Worm (Caenorhabditis elegans) whole organism, L4 larva: ENCODE results near the gene C50B8.5.

Experiments used
- F26F4.8 ChIP-seq: fragments of 200-800 bp; sonication (Bioruptor generic); conservative IDR thresholded peaks from 2 replicates; pipeline ENCODE4 v1.3.6; 2022; ENCODE audit warnings: missing genetic modification characterization, missing compliant biosample characterization
- F37D6.2 ChIP-seq: sonication (generic microtip); optimal IDR thresholded peaks from 2 replicates; lab custom pipeline; 2016; ENCODE audit warnings: mild to moderate bottlenecking, missing genetic modification characterization, missing compliant biosample characterization
- F44E2.7 ChIP-seq: fragments of 200-800 bp; sonication (Bioruptor generic); IDR thresholded peaks from 2 replicates; pipeline ENCODE4 v2.1.2; 2022; ENCODE audit warnings: missing genetic modification characterization, missing compliant biosample characterization
- F49E8.2 ChIP-seq: sonication (generic microtip); optimal IDR thresholded peaks from 2 replicates; lab custom pipeline; 2016; ENCODE audit warnings: missing compliant biosample characterization, mild to moderate bottlenecking, missing genetic modification characterization, borderline replicate concordance
- Y105C5A.15 ChIP-seq: fragments of 200-800 bp; sonication (Bioruptor generic); IDR thresholded peaks from 2 replicates; pipeline ENCODE4 v1.3.6; 2022; ENCODE audit warnings: missing genetic modification characterization, missing compliant biosample characterization
- Y48G9A.11 ChIP-seq: fragments of 200-800 bp; sonication (Bioruptor generic); IDR thresholded peaks from 2 replicates; pipeline ENCODE4 v1.3.6; 2022; ENCODE audit warnings: missing genetic modification reagents, missing genetic modification characterization, missing compliant biosample characterization
- Y5F2A.4 ChIP-seq: fragments of 200-800 bp; sonication (Bioruptor generic); optimal IDR thresholded peaks from 2 replicates; lab custom pipeline; 2018; ENCODE audit warnings: mild to moderate bottlenecking, missing genetic modification characterization, missing compliant biosample characterization
- ZK337.2 ChIP-seq: fragments of 200-800 bp; sonication (Bioruptor generic); IDR thresholded peaks from 2 replicates; pipeline ENCODE4 v1.3.6; 2022; ENCODE audit warnings: missing genetic modification reagents, missing genetic modification characterization, missing compliant biosample characterization
- aha-1 ChIP-seq: fragments of 150-350 bp; peaks from one replicate; lab custom pipeline; 2014; ENCODE audit warnings: missing biosample characterization, missing genetic modification characterization
- ceh-32 ChIP-seq: sonication (generic microtip); optimal IDR thresholded peaks from 2 replicates; lab custom pipeline; 2016; ENCODE audit warnings: mild to moderate bottlenecking, missing genetic modification characterization, missing compliant biosample characterization; ENCODE audit not compliant: poor library complexity
- ceh-44 ChIP-seq: fragments of 200-800 bp; sonication (Bioruptor generic); IDR thresholded peaks from 2 replicates; pipeline ENCODE4 v1.3.6; 2022; ENCODE audit warnings: missing genetic modification reagents, missing genetic modification characterization, missing compliant biosample characterization
- ceh-62 ChIP-seq: sonication (generic microtip); optimal IDR thresholded peaks from 2 replicates; lab custom pipeline; 2017; ENCODE audit warnings: missing biosample characterization, missing genetic modification characterization
- daf-12 ChIP-seq: fragments of 150-350 bp; optimal IDR thresholded peaks from 2 replicates; lab custom pipeline; 2014; ENCODE audit warnings: missing biosample characterization, missing genetic modification reagents, missing genetic modification characterization
- daf-16 ChIP-seq, 3 experiments: sonication (generic microtip); optimal IDR thresholded peaks; 2 replicates each; lab custom pipeline; 2016 to 2017; ENCODE audit warnings: missing genetic modification characterization in 3 of 3, missing genetic modification reagents in 3 of 3, mild to moderate bottlenecking in 2 of 3, missing compliant biosample characterization in 2 of 3, missing biosample characterization in 1 of 3, moderate library complexity in 1 of 3
- dmd-6 ChIP-seq: fragments of 200-800 bp; sonication (Bioruptor generic); IDR thresholded peaks from 2 replicates; pipeline ENCODE4 v1.3.6; 2022; ENCODE audit warnings: missing genetic modification reagents, missing genetic modification characterization, missing compliant biosample characterization
- duxl-1 ChIP-seq: sonication (generic microtip); optimal IDR thresholded peaks from 2 replicates; lab custom pipeline; 2016; ENCODE audit warnings: mild to moderate bottlenecking, missing genetic modification characterization, moderate library complexity, missing compliant biosample characterization; ENCODE audit not compliant: poor library complexity
- egl-43 ChIP-seq: fragments of 200-800 bp; sonication (Bioruptor generic); IDR thresholded peaks from 2 replicates; pipeline ENCODE4 v1.3.6; 2022; ENCODE audit warnings: missing genetic modification reagents, missing genetic modification characterization, missing compliant biosample characterization
- hlh-11 ChIP-seq: fragments of 200-800 bp; sonication (Bioruptor generic); optimal IDR thresholded peaks from 2 replicates; lab custom pipeline; 2018; ENCODE audit warnings: mild to moderate bottlenecking, missing genetic modification characterization, missing compliant biosample characterization
- hlh-30 ChIP-seq: sonication (generic microtip); optimal IDR thresholded peaks from 2 replicates; lab custom pipeline; 2017; ENCODE audit warnings: antibody characterized with exemption, mild to moderate bottlenecking, missing genetic modification characterization, missing compliant biosample characterization; ENCODE audit not compliant: insufficient read depth
- hmg-1.1 ChIP-seq: fragments of 200-800 bp; sonication (Bioruptor generic); IDR thresholded peaks from 2 replicates; pipeline ENCODE4 v1.3.6; 2022; ENCODE audit warnings: missing genetic modification reagents, missing genetic modification characterization, missing compliant biosample characterization
- lin-39 ChIP-seq: fragments of 150-350 bp; optimal IDR thresholded peaks from 2 replicates; lab custom pipeline; 2014; ENCODE audit warnings: missing biosample characterization, missing genetic modification reagents, missing genetic modification characterization
- madf-9 ChIP-seq: fragments of 200-800 bp; sonication (Bioruptor generic); conservative IDR thresholded peaks from 2 replicates; pipeline ENCODE4 v1.3.6; 2022; ENCODE audit warnings: missing genetic modification reagents, missing genetic modification characterization, missing compliant biosample characterization
- mdl-1 ChIP-seq, 2 experiments: fragments of 150-350 bp in 1 of 2; sonication (generic microtip) in 1 of 2; optimal IDR thresholded peaks; 2 replicates each; lab custom pipeline; 2014 to 2017; ENCODE audit warnings: missing biosample characterization in 2 of 2, missing genetic modification characterization in 2 of 2
- mep-1 ChIP-seq: fragments of 150-350 bp; sonication (generic microtip); optimal IDR thresholded peaks from 3 replicates; lab custom pipeline; 2014; ENCODE audit warnings: missing biosample characterization, missing genetic modification characterization
- mxl-3 ChIP-seq: fragments of 200-800 bp; sonication (Bioruptor generic); optimal IDR thresholded peaks from 2 replicates; lab custom pipeline; 2018; ENCODE audit warnings: mild to moderate bottlenecking, missing genetic modification characterization, missing compliant biosample characterization
- nhr-102 ChIP-seq: sonication (generic microtip); optimal IDR thresholded peaks from 2 replicates; lab custom pipeline; 2016; ENCODE audit warnings: mild to moderate bottlenecking, missing genetic modification characterization, moderate library complexity, missing compliant biosample characterization
- nhr-237 ChIP-seq: sonication (generic microtip); optimal IDR thresholded peaks from 2 replicates; lab custom pipeline; 2017; ENCODE audit warnings: missing biosample characterization, missing genetic modification characterization
- nhr-28 ChIP-seq: fragments of 150-350 bp; optimal IDR thresholded peaks from 2 replicates; lab custom pipeline; 2014; ENCODE audit warnings: missing biosample characterization, missing genetic modification characterization
- nhr-41 ChIP-seq: fragments of 200-800 bp; sonication (Bioruptor generic); IDR thresholded peaks from 2 replicates; pipeline ENCODE4 v1.3.6; 2022; ENCODE audit warnings: missing genetic modification reagents, missing genetic modification characterization, missing compliant biosample characterization
- nhr-6 ChIP-seq: fragments of 150-350 bp; optimal IDR thresholded peaks from 2 replicates; lab custom pipeline; 2014; ENCODE audit warnings: missing biosample characterization, missing genetic modification characterization
- nhr-76 ChIP-seq: fragments of 150-350 bp; optimal IDR thresholded peaks from 2 replicates; lab custom pipeline; 2014; ENCODE audit warnings: missing biosample characterization, missing genetic modification characterization
- nhr-77 ChIP-seq: fragments of 150-350 bp; optimal IDR thresholded peaks from 2 replicates; lab custom pipeline; 2014; ENCODE audit warnings: missing biosample characterization, missing genetic modification characterization
- pqm-1 ChIP-seq: sonication (generic microtip); optimal IDR thresholded peaks from 2 replicates; lab custom pipeline; 2017; ENCODE audit warnings: missing biosample characterization, missing genetic modification characterization
- rbr-2 ChIP-seq: sonication (generic microtip); optimal IDR thresholded peaks from 2 replicates; lab custom pipeline; 2016; ENCODE audit warnings: missing genotype, missing genetic modification characterization, missing compliant biosample characterization
- saeg-2 ChIP-seq: fragments of 200-800 bp; sonication (Bioruptor generic); IDR thresholded peaks from 2 replicates; pipeline ENCODE4 v1.3.6; 2022; ENCODE audit warnings: missing genetic modification reagents, missing genetic modification characterization, missing compliant biosample characterization
- sdz-12 ChIP-seq: fragments of 200-800 bp; sonication (Bioruptor generic); optimal IDR thresholded peaks from 2 replicates; lab custom pipeline; 2018; ENCODE audit warnings: mild to moderate bottlenecking, missing genetic modification characterization, missing compliant biosample characterization
- set-16 ChIP-seq: fragments of 200-800 bp; sonication (Bioruptor generic); IDR thresholded peaks from 2 replicates; pipeline ENCODE4 v1.3.6; 2022; ENCODE audit warnings: missing genetic modification reagents, missing genetic modification characterization, missing compliant biosample characterization
- snpc-1.2 ChIP-seq: fragments of 200-800 bp; sonication (Bioruptor generic); IDR thresholded peaks from 2 replicates; pipeline ENCODE4 v1.3.6; 2022; ENCODE audit warnings: missing genetic modification reagents, missing genetic modification characterization, missing compliant biosample characterization
- snpc-4 ChIP-seq: fragments of 150-350 bp; optimal IDR thresholded peaks from 2 replicates; lab custom pipeline; 2014; ENCODE audit warnings: missing biosample characterization, missing genetic modification characterization
- spr-1 ChIP-seq: sonication (generic microtip); optimal IDR thresholded peaks from 2 replicates; lab custom pipeline; 2016; ENCODE audit warnings: mild to moderate bottlenecking, missing genetic modification characterization, missing compliant biosample characterization
- tag-97 ChIP-seq: fragments of 200-800 bp; sonication (Bioruptor generic); IDR thresholded peaks from 2 replicates; pipeline ENCODE4 v1.3.6; 2022; ENCODE audit warnings: missing genetic modification characterization, missing compliant biosample characterization
- unc-130 ChIP-seq: sonication (generic microtip); optimal IDR thresholded peaks from 2 replicates; lab custom pipeline; 2016; ENCODE audit warnings: missing genetic modification reagents, missing genetic modification characterization, missing compliant biosample characterization
- vab-7 ChIP-seq: fragments of 200-800 bp; sonication (Bioruptor generic); IDR thresholded peaks from 2 replicates; pipeline ENCODE4 v1.3.6; 2022; ENCODE audit warnings: missing genetic modification reagents, missing genetic modification characterization, missing compliant biosample characterization
- zag-1 ChIP-seq: fragments of 150-350 bp; optimal IDR thresholded peaks from 2 replicates; lab custom pipeline; 2014; ENCODE audit warnings: missing biosample characterization, missing genetic modification characterization
- zfp-2 ChIP-seq: sonication (generic microtip); optimal IDR thresholded peaks from 2 replicates; lab custom pipeline; 2016; ENCODE audit warnings: mild to moderate bottlenecking, missing genetic modification characterization, missing compliant biosample characterization
- zip-2 ChIP-seq: fragments of 150-350 bp; optimal IDR thresholded peaks from 2 replicates; lab custom pipeline; 2014; ENCODE audit warnings: missing biosample characterization, missing genetic modification characterization
- ztf-11 ChIP-seq: fragments of 150-350 bp; optimal IDR thresholded peaks from 2 replicates; lab custom pipeline; 2014; ENCODE audit warnings: missing biosample characterization, missing genetic modification characterization
- ztf-7 ChIP-seq: fragments of 150-350 bp; optimal IDR thresholded peaks from 2 replicates; lab custom pipeline; 2014; ENCODE audit warnings: missing biosample characterization, missing genetic modification characterization

Gene C50B8.5

ce11 chrV:13571714-13572258 is 9.0 kb upstream of the C50B8.5 start, which contains the start of gene C50B8.4 (continued):
- TF ChIP-seq dmd-6 (GFP tag; lab: Robert Waterston, UW), result peak; percentile 26; the same call in 1 of the 2 replicates
- peak; percentile 28 for TF ChIP-seq nhr-77 (tag; lab: Kevin White, UChicago)
- no peak for TF ChIP-seq zfp-2
- no peak for TF ChIP-seq unc-130 (GFP tag; lab: Kevin White, UChicago)
- peak; percentile 39 for TF ChIP-seq nhr-28
- no peak for TF ChIP-seq daf-16 (GFP tag; optimal IDR thresholded peaks at IDR 0.05; lab: Kevin White, UChicago)
- TF ChIP-seq daf-16 (tag; optimal IDR thresholded peaks at IDR 0.05; lab: Kevin White, UChicago), result peak; percentile 84
- peak; percentile 63 for TF ChIP-seq hlh-30 (tag; lab: Kevin White, UChicago)
- no peak for TF ChIP-seq egl-43
- no peak for TF ChIP-seq zip-2 (tag; lab: Kevin White, UChicago)
- no peak for TF ChIP-seq Y105C5A.15 (GFP tag; lab: Robert Waterston, UW)
- peak; percentile 95 for TF ChIP-seq aha-1
- TF ChIP-seq, all 104 proteins: peak for 12

- no peak for TF ChIP-seq vab-7 (GFP tag; lab: Robert Waterston, UW)
- no peak for TF ChIP-seq nhr-28
- no peak for TF ChIP-seq ceh-44 (GFP tag; lab: Robert Waterston, UW)
- TF ChIP-seq ZK337.2, result no peak
- no peak for TF ChIP-seq F26F4.8 (GFP tag; lab: Robert Waterston, UW)
- TF ChIP-seq F49E8.2, result no peak
- peak; percentile 10 for TF ChIP-seq nhr-6 (tag; lab: Kevin White, UChicago)
- no peak for TF ChIP-seq snpc-4
- no peak for TF ChIP-seq lin-39
- no peak for TF ChIP-seq nhr-41 (GFP tag; lab: Robert Waterston, UW)
- TF ChIP-seq duxl-1 (tag; lab: Kevin White, UChicago), result no peak
- TF ChIP-seq madf-9 (GFP tag; lab: Robert Waterston, UW), result 0 out of 2 replicates have a peak, but pooled peaks have one; percentile 28
- no peak for TF ChIP-seq mdl-1 (tag; optimal IDR thresholded peaks at IDR 0.05; lab: Kevin White, UChicago)
- no peak for TF ChIP-seq ceh-32 (tag; lab: Kevin White, UChicago)
- TF ChIP-seq saeg-2 (GFP tag; lab: Robert Waterston, UW), result no peak
- no peak for TF ChIP-seq F37D6.2 (tag; lab: Kevin White, UChicago)
- no peak for TF ChIP-seq Y5F2A.4 (GFP tag; lab: Kevin White, UChicago)
These were observed 4.9 kb upstream of the C50B8.5 start for ce11 chrV:13575866-13576265.

- TF ChIP-seq pqm-1 (tag; lab: Kevin White, UChicago), result peak; percentile 66
- TF ChIP-seq Y5F2A.4 (GFP tag; lab: Kevin White, UChicago), result no peak
- no peak for TF ChIP-seq madf-9 (GFP tag; lab: Robert Waterston, UW)
- TF ChIP-seq tag-97, result no peak
- TF ChIP-seq zag-1 (tag; lab: Kevin White, UChicago), result no peak
- TF ChIP-seq nhr-102 (tag; lab: Kevin White, UChicago), result no peak
- TF ChIP-seq snpc-1.2, result no peak
- TF ChIP-seq set-16 (GFP tag; lab: Robert Waterston, UW), result no peak
- no peak for TF ChIP-seq rbr-2
- TF ChIP-seq hmg-1.1 (GFP tag; lab: Robert Waterston, UW), result no peak
- no peak for TF ChIP-seq ztf-7 (tag; lab: Kevin White, UChicago)
- no peak for TF ChIP-seq mxl-3 (GFP tag; lab: Kevin White, UChicago)
- peak; percentile 34 for TF ChIP-seq hlh-11 (tag; lab: Kevin White, UChicago)
- TF ChIP-seq Y48G9A.11 (GFP tag; lab: Robert Waterston, UW), result no peak
- TF ChIP-seq vab-7 (GFP tag; lab: Robert Waterston, UW), result no peak
- TF ChIP-seq ceh-32 (tag; lab: Kevin White, UChicago), result no peak
- no peak for TF ChIP-seq mep-1 (tag; lab: Kevin White, UChicago)
- TF ChIP-seq zfp-2, result no peak
- no peak for TF ChIP-seq ZK337.2
- TF ChIP-seq ztf-11, result no peak
- no peak for TF ChIP-seq ceh-62 (tag; lab: Kevin White, UChicago)
- TF ChIP-seq ceh-44 (GFP tag; lab: Robert Waterston, UW), result no peak
- TF ChIP-seq nhr-237 (tag; lab: Kevin White, UChicago), result no peak
- TF ChIP-seq aha-1, result peak; percentile 0
- TF ChIP-seq nhr-76 (tag; lab: Kevin White, UChicago), result no peak
- no peak for TF ChIP-seq F44E2.7
- no peak for TF ChIP-seq daf-12 (tag; lab: Kevin White, UChicago)
- TF ChIP-seq spr-1 (tag; lab: Kevin White, UChicago), result no peak
- TF ChIP-seq sdz-12 (GFP tag; lab: Kevin White, UChicago), result no peak
These were observed 3.9 kb upstream of the C50B8.5 start for ce11 chrV:13576828-13577227.
